2 worm cellular contexts compared by ENCODE assay signal in the genomic region with DNA sequence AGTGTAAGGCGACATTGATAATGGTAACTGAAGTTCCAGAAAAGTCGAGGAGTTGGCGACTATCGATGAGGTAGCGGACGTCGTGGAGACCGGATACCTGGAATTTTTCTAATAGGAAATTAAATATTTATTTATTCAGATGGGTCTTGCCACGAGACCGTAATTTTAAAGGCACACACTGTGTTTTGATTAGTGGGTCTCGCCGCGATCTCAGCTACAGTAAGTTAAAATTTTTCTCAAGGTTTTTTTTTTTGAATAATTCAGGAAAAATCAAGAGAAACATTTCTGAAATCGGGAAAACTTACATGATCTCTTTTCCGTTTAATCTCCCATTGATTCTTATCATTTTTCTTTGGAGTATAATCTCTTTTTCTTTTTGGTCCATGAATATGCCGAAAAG.
TF ChIP-seq lines count a peak whose summit lies in the region.

No protein-coding gene starts in this region.

TF ChIP-seq in whole organism, L4 larva, 104 proteins besides CTCF, POLR2A, EP300 and RAD21:
- TF ChIP-seq lin-38 (GFP tag; IDR thresholded peaks at IDR 0.05; lab: Robert Waterston, UW) (peak; percentile 32; the same call in 1 of the 2 replicates), ztf-7 (tag; optimal IDR thresholded peaks at IDR 0.05; lab: Kevin White, UChicago) (no peak)

TF ChIP-seq in whole organism, young adult, 124 proteins besides CTCF, POLR2A, EP300 and RAD21:
- TF ChIP-seq F39B2.1 (GFP tag; IDR thresholded peaks at IDR 0.05; lab: Robert Waterston, UW): no peak
- peak; percentile 52 for TF ChIP-seq lsl-1 (GFP tag; optimal IDR thresholded peaks at IDR 0.05; lab: Kevin White, UChicago)
- TF ChIP-seq madf-3 (GFP tag; IDR thresholded peaks at IDR 0.05; lab: Robert Waterston, UW): 0 out of 2 replicates have a peak, but pooled peaks have one; percentile 53
- peak; percentile 19 for TF ChIP-seq xnd-1 (tag; optimal IDR thresholded peaks at IDR 0.05; lab: Kevin White, UChicago)
- TF ChIP-seq C06A6.2 (GFP tag; conservative IDR thresholded peaks at IDR 0.05; lab: Robert Waterston, UW): no peak
- TF ChIP-seq F33H1.4 (GFP tag; IDR thresholded peaks at IDR 0.05; lab: Robert Waterston, UW): peak; percentile 55; the same call in 1 of the 2 replicates
